Worm (Caenorhabditis elegans): Measurements from ENCODE around the gene dpy-4.

DNA sequence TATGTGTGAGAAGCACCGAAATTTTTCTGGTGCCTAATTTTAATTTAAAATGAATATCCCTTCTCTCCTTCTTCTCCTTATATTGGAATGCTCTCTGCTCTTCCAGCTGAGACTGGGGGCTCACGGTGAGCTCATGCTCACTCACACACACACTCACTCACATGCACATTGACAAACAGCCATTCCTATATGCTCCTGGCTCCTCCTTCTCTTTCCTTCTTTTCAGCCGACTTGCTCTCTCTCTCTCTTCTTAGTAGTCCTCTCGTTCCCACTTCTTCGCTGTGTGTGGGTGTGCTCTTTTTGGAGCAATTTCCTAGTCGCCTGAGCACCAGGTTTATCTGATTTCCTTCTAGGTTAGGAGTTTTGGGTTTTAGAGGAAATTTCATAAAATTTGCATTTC lies 34.4 kb upstream of the dpy-4 start:
- TF ChIP-seq ama-1 (optimal IDR thresholded peaks at IDR 0.05) (no peak), lim-7 (GFP tag; IDR thresholded peaks at IDR 0.05) (no peak), lin-13 (GFP tag; optimal IDR thresholded peaks at IDR 0.05) (no peak), dmd-9 (GFP tag; IDR thresholded peaks at IDR 0.05) (no peak), mdt-29 (GFP tag; IDR thresholded peaks at IDR 0.05) (no peak), unc-39 (tag; optimal IDR thresholded peaks at IDR 0.05) (no peak), nhr-77 (tag; optimal IDR thresholded peaks at IDR 0.05) (no peak), fkh-10 (GFP tag; optimal IDR thresholded peaks at IDR 0.05) (peak; percentile 64), snpc-1.2 (GFP tag; IDR thresholded peaks at IDR 0.05) (no peak), lin-15B (tag; optimal IDR thresholded peaks at IDR 0.05) (no peak), hlh-30 (tag; optimal IDR thresholded peaks at IDR 0.05; ENCODE audit: insufficient read depth) (peak; percentile 49), lir-3 (tag; optimal IDR thresholded peaks at IDR 0.05) (no peak)
